Worm (Caenorhabditis elegans): ENCODE data around the gene atg-9.

DNA sequence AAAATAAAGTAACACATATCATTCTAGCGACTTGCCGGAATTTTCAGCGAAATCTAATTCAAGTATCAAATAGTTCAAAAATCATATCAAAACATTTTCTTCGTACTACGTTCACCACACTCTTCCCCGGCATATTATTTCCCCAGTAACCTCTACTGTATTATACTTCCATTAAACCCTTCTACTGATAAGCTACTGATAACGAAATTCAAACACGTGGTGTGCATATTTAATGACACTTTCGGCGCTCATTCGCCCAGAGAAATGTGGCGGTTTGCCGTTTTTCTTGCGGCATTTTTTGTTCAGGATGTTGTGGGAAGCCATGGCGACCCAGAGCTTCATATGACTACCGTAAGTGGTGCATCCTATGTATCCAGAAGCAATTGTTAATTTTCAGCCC lies 36.3 kb downstream of the atg-9 start, which contains the start of gene lipl-5:
- TF ChIP-seq aly-2 (tag; optimal IDR thresholded peaks at IDR 0.05) (no peak), nhr-25 (tag; optimal IDR thresholded peaks at IDR 0.05) (no peak), mdl-1 (tag; optimal IDR thresholded peaks at IDR 0.05) (no peak), elt-3 (tag; optimal IDR thresholded peaks at IDR 0.05) (no peak), nhr-21 (tag; optimal IDR thresholded peaks at IDR 0.05) (no peak), fos-1 (tag; optimal IDR thresholded peaks at IDR 0.05) (peak; percentile 52), egl-27 (tag; optimal IDR thresholded peaks at IDR 0.05) (no peak), lin-39 (tag; optimal IDR thresholded peaks at IDR 0.05) (no peak), gmeb-1 (tag; optimal IDR thresholded peaks at IDR 0.05) (peak; percentile 8), dmd-4 (tag; optimal IDR thresholded peaks at IDR 0.05) (no peak), unc-39 (tag; optimal IDR thresholded peaks at IDR 0.05) (no peak), F13H6.1 (tag; optimal IDR thresholded peaks at IDR 0.05) (no peak), lin-13 (GFP tag; optimal IDR thresholded peaks at IDR 0.05) (no peak), unc-62 (GFP tag; optimal IDR thresholded peaks at IDR 0.05) (no peak)
